Worm (Caenorhabditis elegans): ENCODE measurements around the gene hlh-29.

hlh-29 gene

DNA sequence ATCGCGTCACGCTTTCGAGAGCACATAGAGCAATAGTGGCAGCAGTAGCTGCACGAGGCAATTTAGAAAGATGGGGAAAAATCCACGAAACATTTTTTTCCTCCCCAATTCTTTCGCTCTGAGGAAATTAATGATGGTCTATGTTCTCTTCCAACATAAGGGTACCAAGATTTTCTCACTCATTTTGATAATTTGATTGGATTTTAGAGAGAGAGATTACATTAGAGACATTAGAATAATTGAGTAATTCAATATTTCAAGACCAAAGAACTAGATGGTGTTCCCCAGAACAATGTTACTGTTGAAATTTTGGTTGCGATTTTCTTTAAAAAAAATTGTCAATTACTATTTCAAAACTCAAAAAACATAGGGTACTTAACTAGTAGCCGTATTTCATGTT is 27.0 kb downstream of the hlh-29 start:
- TF ChIP-seq B0035.1 (tag; optimal IDR thresholded peaks at IDR 0.05) (no peak), hlh-26 (GFP tag; conservative IDR thresholded peaks at IDR 0.05) (no peak), nfyb-1 (GFP tag; IDR thresholded peaks at IDR 0.05) (no peak), K11D2.4 (GFP tag; IDR thresholded peaks at IDR 0.05) (0 out of 2 replicates have a peak, but pooled peaks have one; percentile 15), F22D6.2 (tag; optimal IDR thresholded peaks at IDR 0.05) (no peak), lsl-1 (GFP tag; optimal IDR thresholded peaks at IDR 0.05) (no peak), nfya-2 (GFP tag; IDR thresholded peaks at IDR 0.05) (no peak)

DNA sequence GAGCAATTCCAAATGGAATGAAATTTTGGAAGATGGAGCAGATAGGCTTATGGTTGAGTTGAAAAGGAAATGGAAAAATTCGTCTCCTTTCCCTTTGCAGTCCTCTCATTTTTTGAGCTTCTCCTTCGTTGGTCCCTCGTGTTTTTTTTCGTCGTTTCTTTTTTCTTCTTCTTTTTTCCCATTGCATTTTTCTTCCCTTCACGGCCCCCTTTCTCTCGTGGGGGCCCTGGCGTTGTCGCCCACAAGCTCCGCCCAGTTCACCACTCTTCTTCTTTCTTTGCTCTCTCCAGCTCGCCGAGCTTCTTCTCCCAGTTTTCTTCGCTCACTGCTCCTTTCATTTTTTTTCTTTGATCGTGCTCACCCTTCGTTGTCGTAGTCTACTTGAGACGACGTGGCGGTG is 29.0 kb downstream of the hlh-29 start:
- TF ChIP-seq lir-1 (GFP tag; conservative IDR thresholded peaks at IDR 0.05): no peak
- no peak for TF ChIP-seq rcor-1 (GFP tag; IDR thresholded peaks at IDR 0.05)
- TF ChIP-seq cebp-1 (GFP tag; IDR thresholded peaks at IDR 0.05): no peak
- TF ChIP-seq cebp-1 (tag; optimal IDR thresholded peaks at IDR 0.05): peak; percentile 33
- TF ChIP-seq F55B11.4 (tag; optimal IDR thresholded peaks at IDR 0.05; ENCODE audit: borderline replicate concordance, insufficient read depth): no peak
- peak; percentile 62 for TF ChIP-seq K12H6.12 (tag; optimal IDR thresholded peaks at IDR 0.05)
- no peak for TF ChIP-seq K11D2.4 (GFP tag; IDR thresholded peaks at IDR 0.05)
- TF ChIP-seq hmg-1.2 (GFP tag; IDR thresholded peaks at IDR 0.05): 0 out of 2 replicates have a peak, but pooled peaks have one; percentile 7
- TF ChIP-seq egrh-3 (GFP tag; IDR thresholded peaks at IDR 0.05): no peak
- TF ChIP-seq zfh-2 (GFP tag; conservative IDR thresholded peaks at IDR 0.05): peak; percentile 83

- TF ChIP-seq nhr-120 (GFP tag; IDR thresholded peaks at IDR 0.05) (no peak), T26A5.8 (tag; optimal IDR thresholded peaks at IDR 0.05) (no peak), gei-17 (GFP tag; optimal IDR thresholded peaks at IDR 0.05) (no peak), atf-7 (tag; optimal IDR thresholded peaks at IDR 0.05) (no peak), madf-6 (GFP tag; IDR thresholded peaks at IDR 0.05) (no peak), F39B2.1 (GFP tag; IDR thresholded peaks at IDR 0.05) (no peak), madf-8 (GFP tag; conservative IDR thresholded peaks at IDR 0.05) (no peak), mel-28 (tag; optimal IDR thresholded peaks at IDR 0.05; ENCODE audit: borderline replicate concordance) (no peak), K11D2.4 (GFP tag; IDR thresholded peaks at IDR 0.05) (no peak), ceh-58 (GFP tag; IDR thresholded peaks at IDR 0.05) (no peak), C06A6.2 (GFP tag; conservative IDR thresholded peaks at IDR 0.05) (no peak), F52B5.7 (tag; optimal IDR thresholded peaks at IDR 0.05) (no peak), nfya-2 (GFP tag; IDR thresholded peaks at IDR 0.05) (no peak)
Observed at ce11 chrX:17518293-17518692, 30.1 kb downstream of the hlh-29 start.

- peak; percentile 90 for TF ChIP-seq unc-62 (GFP tag; optimal IDR thresholded peaks at IDR 0.05)
- TF ChIP-seq cebp-1 (GFP tag; IDR thresholded peaks at IDR 0.05): no peak
- peak; percentile 57 for TF ChIP-seq cebp-1 (tag; optimal IDR thresholded peaks at IDR 0.05)
- TF ChIP-seq ceh-40 (GFP tag; IDR thresholded peaks at IDR 0.05): no peak
- no peak for TF ChIP-seq ztf-25 (GFP tag; IDR thresholded peaks at IDR 0.05)
- TF ChIP-seq rec-8 (tag; optimal IDR thresholded peaks at IDR 0.05): no peak
- TF ChIP-seq tlf-1 (GFP tag; optimal IDR thresholded peaks at IDR 0.05): no peak
- TF ChIP-seq ceh-27 (GFP tag; optimal IDR thresholded peaks at IDR 0.05): no peak
Observed at ce11 chrX:17517872-17518271, 30.6 kb downstream of the hlh-29 start.

DNA sequence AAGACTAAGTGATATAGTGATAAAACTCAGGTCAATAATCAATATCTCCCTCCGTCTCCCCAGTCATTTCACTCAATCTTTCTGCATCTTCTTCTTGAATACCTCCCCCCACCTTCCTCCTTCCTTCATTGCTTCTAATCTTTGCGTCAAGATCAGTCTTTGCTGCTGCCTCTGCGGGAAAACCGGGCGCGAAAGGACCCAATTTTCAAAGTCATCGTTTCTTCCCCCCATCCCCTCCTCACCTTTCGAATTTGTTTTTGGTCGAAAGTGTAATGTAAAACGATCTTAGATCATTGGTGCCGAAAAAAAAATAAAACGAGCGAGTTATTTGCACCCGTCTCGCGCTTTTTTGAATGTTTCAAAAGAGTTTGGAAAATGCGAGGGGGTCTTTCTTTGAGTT is 31.5 kb downstream of the hlh-29 start:
- TF ChIP-seq cebp-1 (GFP tag; IDR thresholded peaks at IDR 0.05): no peak
- TF ChIP-seq cebp-1 (tag; optimal IDR thresholded peaks at IDR 0.05): peak; percentile 4
- 0 out of 2 replicates have a peak, but pooled peaks have one; percentile 46 for TF ChIP-seq ceh-58 (GFP tag; IDR thresholded peaks at IDR 0.05)
- no peak for TF ChIP-seq hrde-1 (tag; optimal IDR thresholded peaks at IDR 0.05; ENCODE audit: borderline replicate concordance)
- no peak for TF ChIP-seq ekl-4 (GFP tag; IDR thresholded peaks at IDR 0.05)

Data from whole organism, young adult.